Fruit fly (Drosophila melanogaster): ENCODE results near the gene Vtld.

Vtld gene

dm6 chr3L:19807103-19807502 is 46.9 kb downstream of the Vtld start, which contains the start of the genes CG14104 and Kap-alpha1 (continued):
- TF ChIP-seq chn (GFP tag; optimal IDR thresholded peaks at IDR 0.05) (no peak), CG9215 (GFP tag; IDR thresholded peaks at IDR 0.05) (no peak), yki (optimal IDR thresholded peaks at IDR 0.05) (no peak), gem (tag; optimal IDR thresholded peaks at IDR 0.05) (no peak), lilli (GFP tag; optimal IDR thresholded peaks at IDR 0.05) (no peak), scrt (GFP tag; optimal IDR thresholded peaks at IDR 0.05) (no peak), knrl (GFP tag; IDR thresholded peaks at IDR 0.05; ENCODE audit: partially characterized antibody) (peak; percentile 71), CG15514 (GFP tag; optimal IDR thresholded peaks at IDR 0.05) (no peak), HLHmδ (GFP tag; optimal IDR thresholded peaks at IDR 0.05) (no peak), CG11247 (GFP tag; IDR thresholded peaks at IDR 0.05) (no peak), CG10462 (GFP tag; optimal IDR thresholded peaks at IDR 0.05) (no peak), CG8359 (GFP tag; optimal IDR thresholded peaks at IDR 0.05; ENCODE audit: borderline replicate concordance) (no peak), CG6683 (GFP tag; optimal IDR thresholded peaks at IDR 0.05) (no peak), sr (GFP tag; IDR thresholded peaks at IDR 0.05) (no peak), Med (GFP tag) (peak; percentile 85), Hr3 (GFP tag; optimal IDR thresholded peaks at IDR 0.05) (no peak), Poxn (GFP tag; IDR thresholded peaks at IDR 0.05) (no peak), CG17328 (GFP tag; IDR thresholded peaks at IDR 0.05) (no peak), CG11696 (GFP tag; IDR thresholded peaks at IDR 0.05) (no peak), CG7357 (GFP tag; IDR thresholded peaks at IDR 0.05) (no peak), CG16779 (GFP tag; IDR thresholded peaks at IDR 0.05) (no peak), CG34422 (GFP tag; IDR thresholded peaks at IDR 0.05) (peak; percentile 45; the same call in 1 of the 3 replicates), Lpt (GFP tag; optimal IDR thresholded peaks at IDR 0.05) (no peak), da (GFP tag; optimal IDR thresholded peaks at IDR 0.05) (no peak), MBD-R2 (GFP tag; IDR thresholded peaks at IDR 0.05) (peak; percentile 88), fru (optimal IDR thresholded peaks at IDR 0.05) (no peak), gfzf (GFP tag; optimal IDR thresholded peaks at IDR 0.05) (peak; percentile 11), CG3995 (GFP tag; optimal IDR thresholded peaks at IDR 0.05) (no peak), gcm (GFP tag; optimal IDR thresholded peaks at IDR 0.05) (peak; percentile 63), p53 (GFP tag; optimal IDR thresholded peaks at IDR 0.05) (no peak), Ravus (GFP tag; IDR thresholded peaks at IDR 0.05) (no peak), ind (GFP tag; optimal IDR thresholded peaks at IDR 0.05) (no peak), danr (GFP tag; IDR thresholded peaks at IDR 0.05) (no peak), Mrtf (GFP tag; IDR thresholded peaks at IDR 0.05) (no peak), H15 (GFP tag; IDR thresholded peaks at IDR 0.05) (no peak), NFAT (GFP tag; IDR thresholded peaks at IDR 0.05) (no peak), luna (GFP tag; optimal IDR thresholded peaks at IDR 0.05) (no peak), CrebB (tag; optimal IDR thresholded peaks at IDR 0.05) (no peak), ap (GFP tag; IDR thresholded peaks at IDR 0.05) (no peak), CG3281 (GFP tag; optimal IDR thresholded peaks at IDR 0.05) (no peak), ato (GFP tag; IDR thresholded peaks at IDR 0.05; ENCODE audit: partially characterized antibody) (peak; percentile 16; the same call in 1 of the 2 replicates), CG15479 (GFP tag; optimal IDR thresholded peaks at IDR 0.05) (peak; percentile 61), Mad (GFP tag; optimal IDR thresholded peaks at IDR 0.05) (no peak), ara (GFP tag; IDR thresholded peaks at IDR 0.05) (no peak), disco-r (GFP tag; optimal IDR thresholded peaks at IDR 0.05) (no peak), Sin3A (optimal IDR thresholded peaks at IDR 0.05) (peak; percentile 20), tgo (GFP tag; IDR thresholded peaks at IDR 0.05) (no peak), kay (GFP tag; optimal IDR thresholded peaks at IDR 0.05) (no peak), CG14710 (tag; optimal IDR thresholded peaks at IDR 0.05) (peak; percentile 13), CG13287 (GFP tag; IDR thresholded peaks at IDR 0.05; ENCODE audit: partially characterized antibody) (peak; percentile 79), onecut (GFP tag; IDR thresholded peaks at IDR 0.05) (no peak), CG12769 (tag; optimal IDR thresholded peaks at IDR 0.05) (no peak), CG12219 (GFP tag; optimal IDR thresholded peaks at IDR 0.05) (no peak), crol (GFP tag; IDR thresholded peaks at IDR 0.05) (no peak)

All from whole organism, embryonic.